Fruit fly (Drosophila melanogaster): ENCODE data around the gene Kots.

The Kots gene

dm6 chr3R:13921806-13922515, 42.0 kb downstream of the Kots start (continued):
- TF ChIP-seq fu2 (GFP tag; optimal IDR thresholded peaks at IDR 0.05) (no peak), CG2129 (GFP tag; IDR thresholded peaks at IDR 0.05; ENCODE audit: partially characterized antibody) (0 out of 2 replicates have a peak, but pooled peaks have one; percentile 19), esg (GFP tag; conservative IDR thresholded peaks at IDR 0.05) (no peak; the same call in 1 of the 2 replicates), CG10274 (GFP tag; optimal IDR thresholded peaks at IDR 0.05) (no peak), CG17612 (GFP tag; IDR thresholded peaks at IDR 0.05) (no peak), fd96Cb (tag; optimal IDR thresholded peaks at IDR 0.05) (peak; percentile 44), danr (GFP tag; IDR thresholded peaks at IDR 0.05) (no peak), CG12659 (GFP tag; optimal IDR thresholded peaks at IDR 0.05) (no peak), CG15601 (tag; optimal IDR thresholded peaks at IDR 0.05) (peak; percentile 7), CG2120 (GFP tag; optimal IDR thresholded peaks at IDR 0.05) (no peak), tgo (GFP tag; IDR thresholded peaks at IDR 0.05) (peak; percentile 54), onecut (GFP tag; IDR thresholded peaks at IDR 0.05) (peak; percentile 47; the same call in 1 of the 2 replicates), CG33213 (GFP tag; optimal IDR thresholded peaks at IDR 0.05) (no peak), Sox102F (GFP tag; optimal IDR thresholded peaks at IDR 0.05) (peak; percentile 21), CG6854 (GFP tag; optimal IDR thresholded peaks at IDR 0.05) (no peak), yki (optimal IDR thresholded peaks at IDR 0.05) (no peak), seq (GFP tag; IDR thresholded peaks at IDR 0.05) (no peak), CG6272 (GFP tag; IDR thresholded peaks at IDR 0.05) (peak; percentile 24; the same call in 1 of the 2 replicates), CG17802 (tag; optimal IDR thresholded peaks at IDR 0.05) (no peak), maf-S (GFP tag; optimal IDR thresholded peaks at IDR 0.05) (no peak), Dll (GFP tag; IDR thresholded peaks at IDR 0.05; ENCODE audit: partially characterized antibody) (peak; percentile 72; the same call in 3 of the 4 replicates), Doc3 (GFP tag; IDR thresholded peaks at IDR 0.05; ENCODE audit: partially characterized antibody) (peak; percentile 64), Sry-δ (GFP tag; optimal IDR thresholded peaks at IDR 0.05) (peak; percentile 53), trh (GFP tag; optimal IDR thresholded peaks at IDR 0.05) (no peak), Dip3 (GFP tag; optimal IDR thresholded peaks at IDR 0.05) (no peak), Atf3 (GFP tag; optimal IDR thresholded peaks at IDR 0.05) (no peak), CG17829 (tag; optimal IDR thresholded peaks at IDR 0.05) (peak; percentile 36), sima (GFP tag; optimal IDR thresholded peaks at IDR 0.05) (no peak), CG6254 (GFP tag; optimal IDR thresholded peaks at IDR 0.05) (peak; percentile 32), slbo (GFP tag; IDR thresholded peaks at IDR 0.05) (no peak), lov (optimal IDR thresholded peaks at IDR 0.05) (no peak), lov (GFP tag; IDR thresholded peaks at IDR 0.05) (0 out of 3 replicates have a peak, but pooled peaks have one; percentile 35), Hsf (GFP tag; optimal IDR thresholded peaks at IDR 0.05) (no peak), fru (optimal IDR thresholded peaks at IDR 0.05) (no peak), CG6175 (GFP tag; IDR thresholded peaks at IDR 0.05) (no peak), corto (GFP tag; optimal IDR thresholded peaks at IDR 0.05) (peak; percentile 56), CG8290 (GFP tag; optimal IDR thresholded peaks at IDR 0.05) (no peak), CG8290 (tag; optimal IDR thresholded peaks at IDR 0.05) (peak in 1 of 2 experiments; percentile 16), sna (GFP tag; IDR thresholded peaks at IDR 0.05; ENCODE audit: partially characterized antibody) (peak; percentile 33; the same call in 1 of the 2 replicates), tup (GFP tag; optimal IDR thresholded peaks at IDR 0.05) (no peak), inv (GFP tag; IDR thresholded peaks at IDR 0.05; ENCODE audit: partially characterized antibody) (no peak; the same call in 1 of the 2 replicates), CG3726 (GFP tag; IDR thresholded peaks at IDR 0.05) (0 out of 3 replicates have a peak, but pooled peaks have one; percentile 11), gcm2 (GFP tag; optimal IDR thresholded peaks at IDR 0.05) (no peak), CG17385 (GFP tag; optimal IDR thresholded peaks at IDR 0.05) (no peak), D19B (GFP tag; optimal IDR thresholded peaks at IDR 0.05) (no peak)
